Worm (Caenorhabditis elegans) whole organism, L4 larva: ENCODE results near the gene Y80D3A.8.

Source experiments
- ama-1 ChIP-seq: fragments of 150-350 bp; optimal IDR thresholded peaks from 2 replicates; lab custom pipeline; 2014; ENCODE audit warnings: inconsistent platforms, mixed read lengths
- ceh-62 ChIP-seq: sonication (generic microtip); optimal IDR thresholded peaks from 2 replicates; lab custom pipeline; 2017; ENCODE audit warnings: missing biosample characterization, missing genetic modification characterization
- fkh-10 ChIP-seq: fragments of 150-350 bp; optimal IDR thresholded peaks from 2 replicates; lab custom pipeline; 2014; ENCODE audit warnings: missing biosample characterization, missing genetic modification reagents, missing genetic modification characterization
- lin-38 ChIP-seq: fragments of 200-800 bp; sonication (Bioruptor generic); IDR thresholded peaks from 2 replicates; pipeline ENCODE4 v1.3.6; 2022; ENCODE audit warnings: missing genetic modification reagents, missing genetic modification characterization, missing compliant biosample characterization
- nhr-25 ChIP-seq: sonication (generic microtip); optimal IDR thresholded peaks from 2 replicates; lab custom pipeline; 2017; ENCODE audit warnings: missing genetic modification characterization, mild to moderate bottlenecking, missing compliant biosample characterization, antibody characterized with exemption, moderate library complexity, borderline replicate concordance; ENCODE audit not compliant: insufficient read depth
- nhr-77 ChIP-seq: fragments of 150-350 bp; optimal IDR thresholded peaks from 2 replicates; lab custom pipeline; 2014; ENCODE audit warnings: missing biosample characterization, missing genetic modification characterization
- pqm-1 ChIP-seq: sonication (generic microtip); optimal IDR thresholded peaks from 2 replicates; lab custom pipeline; 2017; ENCODE audit warnings: missing biosample characterization, missing genetic modification characterization
- snpc-4 ChIP-seq: fragments of 150-350 bp; optimal IDR thresholded peaks from 2 replicates; lab custom pipeline; 2014; ENCODE audit warnings: missing biosample characterization, missing genetic modification characterization

ce11 chrV:18900437-18900836, 40.0 kb upstream of the Y80D3A.8 start, which contains the start of gene nhr-243:
- TF ChIP-seq nhr-25 (no peak), lin-38 (GFP tag; lab: Robert Waterston, UW) (no peak), nhr-77 (tag; lab: Kevin White, UChicago) (no peak), ama-1 (lab: Kevin White, UChicago) (no peak), fkh-10 (GFP tag; lab: Kevin White, UChicago) (no peak), ceh-62 (tag; lab: Kevin White, UChicago) (no peak), snpc-4 (no peak), pqm-1 (tag; lab: Kevin White, UChicago) (no peak)
